Worm (Caenorhabditis elegans): ENCODE data around the gene clh-2.

DNA sequence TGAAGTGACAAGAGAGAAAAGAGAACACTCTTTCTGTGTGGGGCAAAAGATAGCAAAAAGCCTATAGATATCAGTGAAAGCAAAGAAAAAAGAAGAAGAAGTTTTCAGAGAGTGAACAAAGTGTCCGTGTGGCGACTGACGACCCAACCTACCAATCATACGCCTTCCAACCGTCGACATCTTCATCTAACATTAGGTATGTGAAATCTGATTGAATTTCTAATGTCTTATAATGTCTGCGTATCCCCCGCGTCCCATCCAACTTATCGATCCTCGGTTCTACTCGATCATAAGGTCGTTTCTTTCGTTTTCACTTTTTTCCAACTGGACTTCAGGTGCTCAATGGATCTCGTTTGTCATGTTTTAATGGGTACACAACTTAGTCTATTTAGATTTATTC lies 44.4 kb upstream of the clh-2 start:
- no peak for TF ChIP-seq elt-1 (tag; optimal IDR thresholded peaks at IDR 0.05; ENCODE audit: borderline replicate concordance, insufficient read depth)
- TF ChIP-seq nhr-28 (tag; optimal IDR thresholded peaks at IDR 0.05) = no peak
- TF ChIP-seq unc-62 (GFP tag; optimal IDR thresholded peaks at IDR 0.05) = no peak
- TF ChIP-seq cnd-1 (tag; optimal IDR thresholded peaks at IDR 0.05) = no peak
- no peak for TF ChIP-seq hlh-1 (tag; optimal IDR thresholded peaks at IDR 0.05)
- no peak for TF ChIP-seq mls-2 (tag; optimal IDR thresholded peaks at IDR 0.05)
- TF ChIP-seq ztf-11 (tag; optimal IDR thresholded peaks at IDR 0.05) = no peak
- no peak for TF ChIP-seq pha-4 (tag; optimal IDR thresholded peaks at IDR 0.05)
- TF ChIP-seq ham-2 (GFP tag; optimal IDR thresholded peaks at IDR 0.05) = no peak
- no peak for TF ChIP-seq lin-13 (tag; optimal IDR thresholded peaks at IDR 0.05)
- TF ChIP-seq bed-3 (GFP tag; optimal IDR thresholded peaks at IDR 0.05) = no peak
- no peak for TF ChIP-seq unc-39 (tag; optimal IDR thresholded peaks at IDR 0.05)
- no peak for TF ChIP-seq mep-1 (tag; optimal IDR thresholded peaks at IDR 0.05)

All from whole organism, mixed stage, embryonic.